Worm (Caenorhabditis elegans) whole organism, midembryonic: Measurements from ENCODE around the gene nlp-59.

ENCODE experiments used
- T22C8.4 ChIP-seq: fragments of 200-800 bp; sonication (Bioruptor generic); IDR thresholded peaks from 2 replicates; pipeline ENCODE4 v1.3.6; 2022; ENCODE audit warnings: missing genetic modification characterization, missing compliant biosample characterization
- cog-1 ChIP-seq: sonication (generic microtip); optimal IDR thresholded peaks from 2 replicates; lab custom pipeline; 2016; ENCODE audit warnings: missing genetic modification characterization, missing compliant biosample characterization
- flt-1 ChIP-seq: fragments of 200-800 bp; sonication (Bioruptor generic); IDR thresholded peaks from 2 replicates; pipeline ENCODE4 v1.3.6; 2022; ENCODE audit warnings: missing genetic modification characterization, missing compliant biosample characterization
- klf-2 ChIP-seq: fragments of 200-800 bp; sonication (Bioruptor generic); conservative IDR thresholded peaks from 2 replicates; pipeline ENCODE4 v1.3.6; 2022; ENCODE audit warnings: missing genetic modification reagents, missing genetic modification characterization, missing compliant biosample characterization
- med-1 ChIP-seq: sonication (generic microtip); optimal IDR thresholded peaks from 2 replicates; lab custom pipeline; 2017; ENCODE audit warnings: missing genetic modification characterization, mild to moderate bottlenecking, missing compliant biosample characterization, antibody characterized with exemption, missing genetic modification reagents; ENCODE audit not compliant: insufficient read depth
- ref-1 ChIP-seq: fragments of 200-800 bp; sonication (Bioruptor generic); conservative IDR thresholded peaks from 2 replicates; pipeline ENCODE4 v1.3.6; 2022; ENCODE audit warnings: missing genetic modification reagents, missing genetic modification characterization, missing compliant biosample characterization
- tab-1 ChIP-seq: fragments of 200-800 bp; sonication (Bioruptor generic); IDR thresholded peaks from 2 replicates; pipeline ENCODE4 v1.3.6; 2022; ENCODE audit warnings: missing genetic modification characterization, missing compliant biosample characterization
- ztf-23 ChIP-seq: fragments of 200-800 bp; sonication (Bioruptor generic); IDR thresholded peaks from 2 replicates; pipeline ENCODE4 v1.3.6; 2022; ENCODE audit warnings: missing genetic modification reagents, missing genetic modification characterization, missing compliant biosample characterization
- ztf-29 ChIP-seq: fragments of 200-800 bp; sonication (Bioruptor generic); IDR thresholded peaks from 2 replicates; pipeline ENCODE4 v1.3.6; 2022; ENCODE audit warnings: missing genetic modification reagents, missing genetic modification characterization, missing compliant biosample characterization

nlp-59 gene

ce11 chrV:14971136-14971535 lies at the start of gene nlp-59:
Gene nlp-59 (plus strand): TSS chrV:14971436.
- TF ChIP-seq ref-1 = no peak
- no peak for TF ChIP-seq ztf-29 (GFP tag; lab: Robert Waterston, UW)
- no peak for TF ChIP-seq med-1 (GFP tag; lab: Kevin White, UChicago)
- TF ChIP-seq flt-1 (GFP tag; lab: Robert Waterston, UW) = no peak
- no peak for TF ChIP-seq ztf-23 (GFP tag; lab: Robert Waterston, UW)
- TF ChIP-seq cog-1 = no peak
- no peak for TF ChIP-seq klf-2 (GFP tag; lab: Robert Waterston, UW)
- no peak for TF ChIP-seq T22C8.4 (GFP tag; lab: Robert Waterston, UW)
- TF ChIP-seq tab-1 (GFP tag; lab: Robert Waterston, UW) = no peak

- no peak for TF ChIP-seq klf-2 (GFP tag; lab: Robert Waterston, UW)
- no peak for TF ChIP-seq ztf-29 (GFP tag; lab: Robert Waterston, UW)
- no peak for TF ChIP-seq ref-1
- no peak for TF ChIP-seq cog-1
- TF ChIP-seq T22C8.4 (GFP tag; lab: Robert Waterston, UW) = no peak
- TF ChIP-seq tab-1 (GFP tag; lab: Robert Waterston, UW) = no peak
- TF ChIP-seq ztf-23 (GFP tag; lab: Robert Waterston, UW) = no peak
- TF ChIP-seq med-1 (GFP tag; lab: Kevin White, UChicago) = no peak
- no peak for TF ChIP-seq flt-1 (GFP tag; lab: Robert Waterston, UW)
Measured at ce11 chrV:14921509-14921908, 49.7 kb upstream of the nlp-59 start, which contains the start of gene zmp-4. Gene zmp-4 (minus strand): TSS chrV:14921609.

ce11 chrV:14924104-14924503 lies 47.1 kb upstream of the nlp-59 start, which contains the start of gene srg-54:
Gene srg-54 (minus strand): TSS chrV:14924204.
- TF ChIP-seq ztf-23 (GFP tag; lab: Robert Waterston, UW) = no peak
- no peak for TF ChIP-seq T22C8.4 (GFP tag; lab: Robert Waterston, UW)
- TF ChIP-seq ztf-29 (GFP tag; lab: Robert Waterston, UW) = no peak
- no peak for TF ChIP-seq tab-1 (GFP tag; lab: Robert Waterston, UW)
- TF ChIP-seq klf-2 (GFP tag; lab: Robert Waterston, UW) = no peak
- no peak for TF ChIP-seq ref-1

- TF ChIP-seq tab-1 (GFP tag; lab: Robert Waterston, UW) (no peak), ztf-29 (GFP tag; lab: Robert Waterston, UW) (no peak), cog-1 (no peak), ref-1 (no peak), T22C8.4 (GFP tag; lab: Robert Waterston, UW) (no peak), klf-2 (GFP tag; lab: Robert Waterston, UW) (no peak), ztf-23 (GFP tag; lab: Robert Waterston, UW) (no peak), med-1 (GFP tag; lab: Kevin White, UChicago) (no peak), flt-1 (GFP tag; lab: Robert Waterston, UW) (no peak)
Measured at ce11 chrV:14928248-14928647, 43.0 kb upstream of the nlp-59 start, which contains the start of gene srg-55. Gene srg-55 (minus strand): TSS chrV:14928348.

- TF ChIP-seq ref-1 (no peak), ztf-29 (GFP tag; lab: Robert Waterston, UW) (no peak), flt-1 (GFP tag; lab: Robert Waterston, UW) (no peak), klf-2 (GFP tag; lab: Robert Waterston, UW) (no peak), ztf-23 (GFP tag; lab: Robert Waterston, UW) (no peak), cog-1 (no peak)
Measured at ce11 chrV:14930168-14930567, 41.1 kb upstream of the nlp-59 start.

ce11 chrV:14933450-14934218 lies 37.6 kb upstream of the nlp-59 start:
- TF ChIP-seq T22C8.4 (GFP tag; lab: Robert Waterston, UW) (no peak), ref-1 (no peak), ztf-29 (GFP tag; lab: Robert Waterston, UW) (no peak), tab-1 (GFP tag; lab: Robert Waterston, UW) (no peak), ztf-23 (GFP tag; lab: Robert Waterston, UW) (no peak), cog-1 (no peak), klf-2 (GFP tag; lab: Robert Waterston, UW) (no peak), med-1 (GFP tag; lab: Kevin White, UChicago) (no peak), flt-1 (GFP tag; lab: Robert Waterston, UW) (no peak)

- no peak for TF ChIP-seq ref-1
- no peak for TF ChIP-seq ztf-29 (GFP tag; lab: Robert Waterston, UW)
- no peak for TF ChIP-seq flt-1 (GFP tag; lab: Robert Waterston, UW)
- no peak for TF ChIP-seq klf-2 (GFP tag; lab: Robert Waterston, UW)
Measured at ce11 chrV:14936587-14936986, 34.6 kb upstream of the nlp-59 start, which contains the start of gene C30G7.2. Gene C30G7.2 (plus strand): TSS chrV:14936887.

ce11 chrV:14942898-14943297 lies 28.3 kb upstream of the nlp-59 start:
- TF ChIP-seq tab-1 (GFP tag; lab: Robert Waterston, UW) = no peak
- no peak for TF ChIP-seq med-1 (GFP tag; lab: Kevin White, UChicago)
- no peak for TF ChIP-seq klf-2 (GFP tag; lab: Robert Waterston, UW)
- TF ChIP-seq T22C8.4 (GFP tag; lab: Robert Waterston, UW) = no peak
- TF ChIP-seq ztf-23 (GFP tag; lab: Robert Waterston, UW) = no peak
- TF ChIP-seq cog-1 = no peak
- no peak for TF ChIP-seq flt-1 (GFP tag; lab: Robert Waterston, UW)
- TF ChIP-seq ref-1 = no peak
- TF ChIP-seq ztf-29 (GFP tag; lab: Robert Waterston, UW) = no peak

- TF ChIP-seq klf-2 (GFP tag; lab: Robert Waterston, UW) (no peak), T22C8.4 (GFP tag; lab: Robert Waterston, UW) (no peak), med-1 (GFP tag; lab: Kevin White, UChicago) (no peak), flt-1 (GFP tag; lab: Robert Waterston, UW) (no peak)
Measured at ce11 chrV:14943774-14944173, 27.5 kb upstream of the nlp-59 start.
